Fruit fly (Drosophila melanogaster) S2 (cell line): Measurements from ENCODE around the gene Asciz.

Source experiments
- CG8478 ChIP-seq: fragments of >200 bp; optimal IDR thresholded peaks from 2 replicates; lab custom pipeline; 2018
- CTCF ChIP-seq, 2 experiments: fragments of >200 bp; optimal IDR thresholded peaks; 2 replicates each; lab custom pipeline; 2018

dm6 chr3L:3141411-3141810, 24.6 kb downstream of the Asciz start:
- TF ChIP-seq CG8478 (lab: Kevin White, UChicago) = no peak
- TF ChIP-seq CTCF (optimal IDR thresholded peaks at IDR 0.05; lab: Kevin White, UChicago) = no peak
